Worm (Caenorhabditis elegans): Measurements from ENCODE around the gene cal-2.

DNA sequence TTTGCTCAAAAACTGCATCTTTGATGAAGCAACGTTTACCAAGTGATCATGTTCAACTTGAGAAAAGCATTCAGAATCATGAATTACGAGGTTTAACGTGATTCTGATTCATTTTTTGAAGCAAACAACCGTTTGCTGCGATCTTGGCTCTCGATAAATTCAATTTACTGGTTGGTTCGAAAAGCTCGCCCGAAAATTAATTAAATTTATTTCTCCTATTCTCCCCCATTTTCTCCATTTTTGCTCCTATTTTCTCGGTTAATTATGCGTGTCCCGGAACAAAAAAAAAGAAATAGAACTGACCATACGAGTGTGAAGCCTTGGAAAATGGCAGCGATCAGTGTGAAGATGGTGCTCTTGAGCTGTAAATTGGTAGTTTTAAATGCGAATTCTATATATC is 3.6 kb upstream of the cal-2 start:
- no peak for TF ChIP-seq hsf-1 (GFP tag; IDR thresholded peaks at IDR 0.05)
- TF ChIP-seq F22D6.2 (tag; optimal IDR thresholded peaks at IDR 0.05): no peak
- TF ChIP-seq madf-10 (tag; optimal IDR thresholded peaks at IDR 0.05): no peak
- TF ChIP-seq ama-1 (optimal IDR thresholded peaks at IDR 0.05): no peak
- no peak for TF ChIP-seq ama-1 (GFP tag; optimal IDR thresholded peaks at IDR 0.05)
- no peak for TF ChIP-seq him-1 (tag; optimal IDR thresholded peaks at IDR 0.05)
- TF ChIP-seq aptf-3 (GFP tag; IDR thresholded peaks at IDR 0.05): no peak
- TF ChIP-seq snpc-4 (GFP tag; optimal IDR thresholded peaks at IDR 0.05): no peak
- no peak for TF ChIP-seq snpc-4 (tag; optimal IDR thresholded peaks at IDR 0.05)
- TF ChIP-seq let-607 (tag; optimal IDR thresholded peaks at IDR 0.05): no peak

All from whole organism, young adult.